Worm (Caenorhabditis elegans) whole organism, young adult: ENCODE data around the gene rps-0.
"Not testable (repeated sequence)": the region's sequence is repeated elsewhere in the genome, so short reads cannot be mapped to it uniquely, and the experiment has no call there.

Experiments used
- C17E4.6 ChIP-seq: fragments of 200-800 bp; sonication (Bioruptor generic); IDR thresholded peaks from 2 replicates; pipeline ENCODE4 v1.3.6; 2022; ENCODE audit warnings: missing genetic modification reagents, missing genetic modification characterization, missing compliant biosample characterization
- D2030.7 ChIP-seq: fragments of 200-800 bp; sonication (Bioruptor generic); IDR thresholded peaks from 2 replicates; pipeline ENCODE4 v1.3.6; 2022; ENCODE audit warnings: missing genetic modification reagents, missing genetic modification characterization, missing compliant biosample characterization
- F10E7.11 ChIP-seq: sonication (generic microtip); optimal IDR thresholded peaks from 2 replicates; lab custom pipeline; 2017; ENCODE audit warnings: mild to moderate bottlenecking, missing genetic modification characterization, moderate library complexity, missing compliant biosample characterization
- F49E8.2 ChIP-seq: sonication (generic microtip); optimal IDR thresholded peaks from 3 replicates; lab custom pipeline; 2017; ENCODE audit warnings: missing genetic modification characterization, mild to moderate bottlenecking, missing compliant biosample characterization, antibody characterized with exemption, moderate library complexity; ENCODE audit not compliant: insufficient read depth
- F55B11.4 ChIP-seq: sonication (generic microtip); optimal IDR thresholded peaks from 2 replicates; lab custom pipeline; 2016; ENCODE audit warnings: missing compliant biosample characterization, missing genetic modification characterization, borderline replicate concordance; ENCODE audit not compliant: insufficient read depth
- K12H6.12 ChIP-seq: fragments of 200-800 bp; sonication (Bioruptor generic); optimal IDR thresholded peaks from 2 replicates; lab custom pipeline; 2018; ENCODE audit warnings: mild to moderate bottlenecking, missing genetic modification characterization, missing compliant biosample characterization
- Y53F4B.3 ChIP-seq: fragments of 200-800 bp; sonication (Bioruptor generic); IDR thresholded peaks from 2 replicates; pipeline ENCODE4 v1.3.6; 2022; ENCODE audit warnings: missing genetic modification reagents, missing genetic modification characterization, missing compliant biosample characterization
- Y53G8AR.9 ChIP-seq: fragments of 200-800 bp; sonication (Bioruptor generic); conservative IDR thresholded peaks from 2 replicates; pipeline ENCODE4 v1.3.6; 2022; ENCODE audit warnings: missing genetic modification reagents, missing genetic modification characterization, missing compliant biosample characterization
- Y56A3A.18 ChIP-seq: fragments of 200-800 bp; sonication (Bioruptor generic); IDR thresholded peaks from 2 replicates; pipeline ENCODE4 v1.3.6; 2022; ENCODE audit warnings: missing genetic modification reagents, missing genetic modification characterization, missing compliant biosample characterization
- Y67H2A.10 ChIP-seq: fragments of 200-800 bp; sonication (Bioruptor generic); conservative IDR thresholded peaks from 2 replicates; pipeline ENCODE4 v1.3.6; 2022; ENCODE audit warnings: missing genetic modification reagents, missing genetic modification characterization, missing compliant biosample characterization
- Y79H2A.3 ChIP-seq: fragments of 200-800 bp; sonication (Bioruptor generic); conservative IDR thresholded peaks from 2 replicates; pipeline ENCODE4 v1.3.6; 2022; ENCODE audit warnings: missing genetic modification reagents, missing genetic modification characterization, missing compliant biosample characterization
- ama-1 ChIP-seq, 3 experiments: fragments of 150-350 bp in 1 of 3; sonication (generic microtip) in 2 of 3; optimal IDR thresholded peaks; 2 replicates each; lab custom pipeline; 2014 to 2018; ENCODE audit warnings: missing biosample characterization in 2 of 3, missing genetic modification characterization in 2 of 3, missing genetic modification reagents in 2 of 3
- aptf-3 ChIP-seq: fragments of 200-800 bp; sonication (Bioruptor generic); IDR thresholded peaks from 2 replicates; pipeline ENCODE4 v1.3.6; 2022; ENCODE audit warnings: missing genetic modification characterization, missing compliant biosample characterization
- athp-1 ChIP-seq: sonication (generic microtip); optimal IDR thresholded peaks from 2 replicates; lab custom pipeline; 2017; ENCODE audit warnings: mild to moderate bottlenecking, missing genetic modification characterization, missing compliant biosample characterization
- cebp-1 ChIP-seq, 2 experiments: fragments of 200-800 bp in 1 of 2; sonication (Bioruptor generic) in 1 of 2; sonication (generic microtip) in 1 of 2; IDR thresholded peaks in 1 of 2; optimal IDR thresholded peaks in 1 of 2; 2 replicates each; pipeline versions ENCODE4 v1.3.6 to Lab custom; 2017 to 2022; ENCODE audit warnings: missing compliant biosample characterization in 2 of 2, missing genetic modification characterization in 2 of 2, mild to moderate bottlenecking in 1 of 2, missing genetic modification reagents in 1 of 2, moderate library complexity in 1 of 2
- chd-7 ChIP-seq: sonication (generic microtip); optimal IDR thresholded peaks from 2 replicates; lab custom pipeline; 2016; ENCODE audit warnings: mild to moderate bottlenecking, missing genetic modification characterization, moderate library complexity, missing compliant biosample characterization
- hmg-1.2 ChIP-seq: fragments of 200-800 bp; sonication (Bioruptor generic); IDR thresholded peaks from 2 replicates; pipeline ENCODE4 v1.3.6; 2022; ENCODE audit warnings: missing genetic modification reagents, missing genetic modification characterization, missing compliant biosample characterization
- hrde-1 ChIP-seq: sonication (generic microtip); optimal IDR thresholded peaks from 2 replicates; lab custom pipeline; 2016; ENCODE audit warnings: missing genetic modification characterization, mild to moderate bottlenecking, missing compliant biosample characterization, moderate library complexity, missing genotype, missing genetic modification reagents, borderline replicate concordance
- hsf-1 ChIP-seq: fragments of 200-800 bp; sonication (Bioruptor generic); IDR thresholded peaks from 2 replicates; pipeline ENCODE4 v1.3.6; 2022; ENCODE audit warnings: missing genetic modification reagents, missing genetic modification characterization, missing compliant biosample characterization
- lag-1 ChIP-seq: fragments of 200-800 bp; sonication (Bioruptor generic); IDR thresholded peaks from 2 replicates; pipeline ENCODE4 v1.3.6; 2022; ENCODE audit warnings: missing genetic modification reagents, missing genetic modification characterization, missing compliant biosample characterization
- let-526 ChIP-seq: fragments of 200-800 bp; sonication (Bioruptor generic); IDR thresholded peaks from 2 replicates; pipeline ENCODE4 v1.3.6; 2022; ENCODE audit warnings: missing genetic modification reagents, missing genetic modification characterization, missing compliant biosample characterization
- lin-26 ChIP-seq: fragments of 200-800 bp; sonication (Bioruptor generic); IDR thresholded peaks from 2 replicates; pipeline ENCODE4 v1.3.6; 2022; ENCODE audit warnings: missing genetic modification reagents, missing genetic modification characterization, missing compliant biosample characterization
- lin-35 ChIP-seq, 3 experiments: fragments of 150-350 bp in 2 of 3; sonication (generic microtip) in 1 of 3; optimal IDR thresholded peaks; 2 replicates each; lab custom pipeline; 2014 to 2018; ENCODE audit warnings: missing biosample characterization in 3 of 3, missing genetic modification characterization in 3 of 3, missing genetic modification reagents in 3 of 3
- lin-40 ChIP-seq: sonication (generic microtip); optimal IDR thresholded peaks from 2 replicates; lab custom pipeline; 2016; ENCODE audit warnings: missing genetic modification characterization, mild to moderate bottlenecking, missing compliant biosample characterization, missing genotype, missing genetic modification reagents
- lsl-1 ChIP-seq: fragments of 200-800 bp; sonication (Bioruptor generic); optimal IDR thresholded peaks from 2 replicates; lab custom pipeline; 2018; ENCODE audit warnings: mild to moderate bottlenecking, missing genetic modification characterization, moderate library complexity, missing compliant biosample characterization
- madf-3 ChIP-seq: fragments of 200-800 bp; sonication (Bioruptor generic); IDR thresholded peaks from 2 replicates; pipeline ENCODE4 v1.3.6; 2022; ENCODE audit warnings: missing genetic modification reagents, missing genetic modification characterization, missing compliant biosample characterization
- madf-8 ChIP-seq: fragments of 200-800 bp; sonication (Bioruptor generic); conservative IDR thresholded peaks from 2 replicates; pipeline ENCODE4 v1.3.6; 2022; ENCODE audit warnings: missing genetic modification reagents, missing genetic modification characterization, missing compliant biosample characterization
- mes-4 ChIP-seq: sonication (generic microtip); optimal IDR thresholded peaks from 2 replicates; lab custom pipeline; 2016; ENCODE audit warnings: missing genotype, missing genetic modification characterization, missing compliant biosample characterization
- nhr-80 ChIP-seq: sonication (generic microtip); optimal IDR thresholded peaks from 2 replicates; lab custom pipeline; 2016; ENCODE audit warnings: missing genetic modification characterization, missing compliant biosample characterization
- pha-4 ChIP-seq: fragments of 150-350 bp; sonication (generic microtip); optimal IDR thresholded peaks from 2 replicates; lab custom pipeline; 2014; ENCODE audit warnings: missing biosample characterization, missing genetic modification reagents, missing genetic modification characterization
- rcor-1 ChIP-seq: fragments of 200-800 bp; sonication (Bioruptor generic); IDR thresholded peaks from 2 replicates; pipeline ENCODE4 v1.3.6; 2022; ENCODE audit warnings: missing genetic modification reagents, missing genetic modification characterization, missing compliant biosample characterization
- rec-8 ChIP-seq, 2 experiments: sonication (generic microtip); optimal IDR thresholded peaks; 2 replicates each; lab custom pipeline; 2016; ENCODE audit warnings: mild to moderate bottlenecking in 2 of 2, missing genetic modification characterization in 2 of 2, missing genetic modification reagents in 2 of 2, missing genotype in 2 of 2, missing biosample characterization in 1 of 2, missing compliant biosample characterization in 1 of 2, moderate library complexity in 1 of 2
- sdz-38 ChIP-seq: sonication (generic microtip); optimal IDR thresholded peaks from 2 replicates; lab custom pipeline; 2016; ENCODE audit warnings: missing genotype, missing genetic modification characterization, missing compliant biosample characterization
- snpc-1.1 ChIP-seq: sonication (generic microtip); optimal IDR thresholded peaks from 2 replicates; lab custom pipeline; 2017; ENCODE audit warnings: missing genetic modification characterization, mild to moderate bottlenecking, missing compliant biosample characterization, antibody characterized with exemption, moderate library complexity, missing genotype, missing genetic modification reagents; ENCODE audit not compliant: insufficient read depth
- snpc-3.4 ChIP-seq: sonication (generic microtip); optimal IDR thresholded peaks from 2 replicates; lab custom pipeline; 2017; ENCODE audit warnings: missing genetic modification characterization, mild to moderate bottlenecking, missing compliant biosample characterization, antibody characterized with exemption, moderate library complexity, missing genotype, missing genetic modification reagents
- somi-1 ChIP-seq: fragments of 200-800 bp; sonication (Bioruptor generic); optimal IDR thresholded peaks from 2 replicates; lab custom pipeline; 2018; ENCODE audit warnings: mild to moderate bottlenecking, missing genetic modification characterization, missing compliant biosample characterization
- unc-62 ChIP-seq: fragments of 150-350 bp; optimal IDR thresholded peaks from 2 replicates; lab custom pipeline; 2014; ENCODE audit warnings: missing biosample characterization, missing genetic modification reagents, missing genetic modification characterization
- ztf-22 ChIP-seq: fragments of 200-800 bp; sonication (Bioruptor generic); optimal IDR thresholded peaks from 2 replicates; lab custom pipeline; 2018; ENCODE audit warnings: mild to moderate bottlenecking, missing genetic modification characterization, moderate library complexity, missing compliant biosample characterization
- ztf-28 ChIP-seq: fragments of 200-800 bp; sonication (Bioruptor generic); IDR thresholded peaks from 2 replicates; pipeline ENCODE4 v1.3.6; 2022; ENCODE audit warnings: missing genetic modification reagents, missing genetic modification characterization, missing compliant biosample characterization

Gene rps-0

DNA sequence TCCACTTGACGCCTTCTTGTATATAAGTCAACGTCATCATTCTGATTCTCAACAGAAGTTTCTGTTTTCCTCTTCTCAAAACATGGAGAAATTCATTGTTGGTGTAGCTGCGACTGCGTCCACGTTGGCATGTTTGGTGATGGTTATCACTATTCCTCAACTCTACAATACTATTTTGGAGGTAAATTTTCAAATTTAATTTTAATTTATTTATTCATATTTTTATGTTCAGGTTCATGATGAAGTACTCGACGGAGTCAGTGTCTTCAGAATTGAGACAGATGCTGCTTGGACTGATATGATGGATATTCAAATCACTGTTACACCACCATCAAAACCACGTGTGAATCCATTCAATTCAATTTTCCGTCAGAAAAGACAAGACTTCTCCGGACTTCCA, 5.7 kb downstream of the rps-0 start, which contains the start of gene col-89:
TSS of gene col-89 (plus strand) at position 19 of the 400 bp plus-strand sequence.
- no peak for TF ChIP-seq ztf-28 (GFP tag; lab: Robert Waterston, UW)
- TF ChIP-seq lin-40 (tag; lab: Kevin White, UChicago) = no peak
- no peak for TF ChIP-seq ama-1 (optimal IDR thresholded peaks at IDR 0.05; lab: Kevin White, UChicago)
- no peak for TF ChIP-seq ama-1 (GFP tag; optimal IDR thresholded peaks at IDR 0.05; lab: Kevin White, UChicago)
- TF ChIP-seq sdz-38 (tag; lab: Kevin White, UChicago) = no peak
- no peak for TF ChIP-seq Y53G8AR.9
- no peak for TF ChIP-seq somi-1
- no peak for TF ChIP-seq snpc-3.4 (tag; lab: Kevin White, UChicago)
- no peak for TF ChIP-seq cebp-1 (GFP tag; IDR thresholded peaks at IDR 0.05; lab: Robert Waterston, UW)
- no peak for TF ChIP-seq cebp-1 (tag; optimal IDR thresholded peaks at IDR 0.05; lab: Kevin White, UChicago)
- TF ChIP-seq ztf-22 (GFP tag; lab: Kevin White, UChicago) = no peak
- TF ChIP-seq pha-4 = no peak
- TF ChIP-seq let-526 (GFP tag; lab: Robert Waterston, UW) = no peak
- no peak for TF ChIP-seq chd-7 (tag; lab: Kevin White, UChicago)
- no peak for TF ChIP-seq lag-1 (GFP tag; lab: Robert Waterston, UW)
- no peak for TF ChIP-seq lin-26 (GFP tag; lab: Robert Waterston, UW)
- TF ChIP-seq Y56A3A.18 (GFP tag; lab: Robert Waterston, UW) = no peak

DNA sequence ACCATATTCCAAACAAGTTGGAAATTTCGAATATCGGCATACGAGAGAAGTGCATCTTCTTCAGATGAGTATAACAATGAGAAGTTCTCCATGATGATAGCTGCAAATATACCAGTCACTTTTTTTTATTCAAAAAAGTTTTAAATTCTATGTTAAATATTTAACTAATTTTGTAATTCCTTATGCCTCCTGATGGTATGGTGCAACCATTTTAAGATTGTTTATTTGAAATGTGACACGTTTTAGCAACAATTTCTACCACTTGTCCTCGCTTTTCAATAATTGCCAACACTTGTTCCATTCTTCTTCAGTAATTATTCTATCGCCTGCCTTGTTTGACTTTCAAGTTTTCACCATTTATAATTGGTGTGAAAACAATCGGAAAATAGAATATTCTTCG, 7.9 kb downstream of the rps-0 start, which contains the start of gene F17C8.6:
TSS of gene F17C8.6 (minus strand) at position 101 of the 400 bp plus-strand sequence.
- TF ChIP-seq aptf-3 (GFP tag; lab: Robert Waterston, UW) (no peak), Y53F4B.3 (GFP tag; lab: Robert Waterston, UW) (no peak), mes-4 (no peak), F49E8.2 (tag; lab: Kevin White, UChicago) (no peak), unc-62 (GFP tag; lab: Kevin White, UChicago) (no peak), athp-1 (tag; lab: Kevin White, UChicago) (no peak), F55B11.4 (tag; lab: Kevin White, UChicago) (no peak), F10E7.11 (tag; lab: Kevin White, UChicago) (no peak), lin-26 (GFP tag; lab: Robert Waterston, UW) (no peak)

DNA sequence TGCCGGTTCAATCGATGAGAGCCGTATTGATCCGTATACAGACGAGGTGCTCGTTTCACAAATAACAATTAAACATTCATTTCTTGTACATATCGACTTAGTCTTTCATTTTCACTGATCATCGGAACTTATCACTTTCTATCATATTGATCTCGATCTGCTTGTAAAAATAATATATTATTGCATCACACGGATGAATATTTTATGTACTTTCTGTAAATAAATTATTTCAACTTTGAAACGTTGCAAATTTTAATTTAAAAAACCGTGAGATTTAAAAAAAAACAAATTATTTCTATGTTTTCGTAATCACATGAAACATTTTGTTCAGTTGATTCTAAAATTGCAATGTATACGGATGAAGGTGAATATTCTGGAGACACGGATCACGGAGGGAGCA, 11.2 kb downstream of the rps-0 start, which contains the start of gene twk-6:
TSS of gene twk-6 (plus strand) at position 301 of the 400 bp plus-strand sequence.
- not testable (repeated sequence) for TF ChIP-seq madf-3; lin-35 (GFP tag; optimal IDR thresholded peaks at IDR 0.05; lab: Kevin White, UChicago); cebp-1 (GFP tag; IDR thresholded peaks at IDR 0.05; lab: Robert Waterston, UW); cebp-1 (tag; optimal IDR thresholded peaks at IDR 0.05; lab: Kevin White, UChicago)

DNA sequence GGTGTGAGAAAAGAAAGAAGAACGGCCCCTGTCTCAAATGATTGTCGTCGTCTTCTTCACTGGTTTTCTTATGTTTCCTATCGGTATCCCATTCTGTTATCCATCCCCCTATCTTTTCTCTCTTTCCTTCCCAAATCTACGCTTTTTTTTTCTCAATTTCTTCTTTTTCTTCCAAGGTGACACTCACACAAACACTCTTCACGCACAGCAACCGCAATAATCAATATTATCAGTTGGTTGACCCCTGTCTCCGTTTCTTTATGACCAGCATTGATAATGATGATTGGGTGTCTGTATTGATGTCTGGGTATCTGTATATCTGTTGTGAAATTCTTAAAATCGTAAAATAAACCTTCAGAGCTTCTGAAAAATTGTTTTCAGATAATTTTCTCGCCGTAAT, 13.0 kb downstream of the rps-0 start:
- TF ChIP-seq cebp-1 (GFP tag; IDR thresholded peaks at IDR 0.05; lab: Robert Waterston, UW) (no peak), cebp-1 (tag; optimal IDR thresholded peaks at IDR 0.05; lab: Kevin White, UChicago) (peak; percentile 48), hmg-1.2 (GFP tag; lab: Robert Waterston, UW) (no peak), nhr-80 (tag; lab: Kevin White, UChicago) (peak; percentile 32)

DNA sequence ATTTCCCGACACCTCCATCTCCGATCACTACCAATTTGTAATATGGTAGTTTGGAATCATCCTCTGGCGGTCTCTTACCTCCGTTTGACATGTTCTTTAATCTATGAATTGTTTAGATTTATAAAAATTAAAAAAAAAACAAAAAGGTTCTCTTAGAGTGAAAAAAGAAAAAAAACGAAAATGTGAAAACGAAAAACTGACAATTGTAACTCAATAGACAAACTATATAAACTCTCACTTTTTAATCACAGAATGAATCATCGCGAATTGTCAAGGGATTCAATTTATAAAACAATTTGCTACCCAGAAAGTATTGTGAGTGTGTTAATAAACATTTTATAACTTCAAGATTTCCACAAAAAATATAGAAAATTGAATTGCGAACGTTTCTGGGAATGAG, 13.9 kb downstream of the rps-0 start, which contains the start of gene ras-2:
TSS of gene ras-2 (minus strand) at position 101 of the 400 bp plus-strand sequence.
- TF ChIP-seq snpc-1.1 (no peak), D2030.7 (GFP tag; lab: Robert Waterston, UW) (no peak), lin-35 (GFP tag; optimal IDR thresholded peaks at IDR 0.05; lab: Kevin White, UChicago) (no peak), hsf-1 (GFP tag; lab: Robert Waterston, UW) (no peak), madf-8 (GFP tag; lab: Robert Waterston, UW) (no peak), hrde-1 (tag; lab: Kevin White, UChicago) (no peak), rec-8 (tag; optimal IDR thresholded peaks at IDR 0.05; lab: Kevin White, UChicago) (no peak), cebp-1 (GFP tag; IDR thresholded peaks at IDR 0.05; lab: Robert Waterston, UW) (no peak), cebp-1 (tag; optimal IDR thresholded peaks at IDR 0.05; lab: Kevin White, UChicago) (no peak), rcor-1 (GFP tag; lab: Robert Waterston, UW) (no peak), C17E4.6 (GFP tag; lab: Robert Waterston, UW) (no peak), Y53F4B.3 (GFP tag; lab: Robert Waterston, UW) (no peak), Y67H2A.10 (GFP tag; lab: Robert Waterston, UW) (no peak), Y79H2A.3 (GFP tag; lab: Robert Waterston, UW) (no peak), lsl-1 (no peak), K12H6.12 (tag; lab: Kevin White, UChicago) (no peak)
